Worm (Caenorhabditis elegans) whole organism, L2 larva: ENCODE data around the gene gfat-1.

Experiments
- R02D3.7 ChIP-seq: fragments of 150-350 bp; optimal IDR thresholded peaks from 2 replicates; lab custom pipeline; 2014; ENCODE audit warnings: missing biosample characterization, missing genetic modification characterization
- lin-13 ChIP-seq: fragments of 150-350 bp; optimal IDR thresholded peaks from 2 replicates; lab custom pipeline; 2014; ENCODE audit warnings: missing biosample characterization, missing genetic modification reagents, missing genetic modification characterization
- nhr-11 ChIP-seq: fragments of 150-350 bp; optimal IDR thresholded peaks from 2 replicates; lab custom pipeline; 2014; ENCODE audit warnings: missing biosample characterization, missing genetic modification characterization
- nhr-25 ChIP-seq: fragments of 150-350 bp; sonication (generic microtip); optimal IDR thresholded peaks from 3 replicates; lab custom pipeline; 2014; ENCODE audit warnings: missing biosample characterization, missing genetic modification characterization
- skn-1 ChIP-seq: sonication (generic microtip); optimal IDR thresholded peaks from 2 replicates; lab custom pipeline; 2017; ENCODE audit warnings: missing biosample characterization, missing genetic modification characterization
- ztf-11 ChIP-seq: sonication (generic microtip); optimal IDR thresholded peaks from 2 replicates; lab custom pipeline; 2017; ENCODE audit warnings: missing biosample characterization, missing genetic modification characterization

DNA sequence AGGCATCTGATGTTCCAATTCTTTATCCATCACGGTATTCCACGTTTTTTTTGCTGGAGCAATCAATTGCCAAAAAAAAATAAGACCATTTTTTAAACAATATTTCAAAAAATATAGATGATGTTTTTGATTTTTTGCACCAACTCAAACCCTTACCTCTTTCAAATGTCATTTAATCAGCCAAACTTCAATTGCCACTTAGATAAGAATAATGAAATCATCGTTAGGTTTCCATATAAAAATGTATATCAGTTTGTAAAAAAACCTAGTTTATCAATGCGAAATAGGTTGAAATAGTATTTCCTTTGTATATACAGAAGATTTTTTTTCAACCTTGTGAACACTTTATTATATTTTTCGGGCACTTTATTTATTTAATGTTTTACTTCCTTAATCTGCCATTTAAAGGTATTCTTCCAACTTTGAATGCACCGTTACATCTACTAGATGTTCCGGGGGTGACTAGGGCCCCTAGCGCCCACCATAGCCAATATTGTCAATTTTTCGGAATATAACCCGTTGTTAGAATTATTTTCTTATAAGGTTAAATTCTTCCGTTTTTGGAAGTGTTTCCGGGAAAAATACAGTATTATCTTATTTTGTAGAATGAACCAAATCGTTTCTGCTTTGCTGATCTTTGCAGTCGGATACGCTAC is 25.9 kb downstream of the gfat-1 start, which contains the start of the genes F54D5.23 and F54D5.4:
- TF ChIP-seq skn-1 (tag; lab: Kevin White, UChicago) (no peak), nhr-11 (tag; lab: Kevin White, UChicago) (no peak), nhr-25 (tag; lab: Kevin White, UChicago) (no peak), R02D3.7 (no peak), ztf-11 (tag; lab: Kevin White, UChicago) (no peak), lin-13 (no peak)
